Worm (Caenorhabditis elegans): ENCODE results near the gene F58A6.9.

F58A6.9 gene

DNA sequence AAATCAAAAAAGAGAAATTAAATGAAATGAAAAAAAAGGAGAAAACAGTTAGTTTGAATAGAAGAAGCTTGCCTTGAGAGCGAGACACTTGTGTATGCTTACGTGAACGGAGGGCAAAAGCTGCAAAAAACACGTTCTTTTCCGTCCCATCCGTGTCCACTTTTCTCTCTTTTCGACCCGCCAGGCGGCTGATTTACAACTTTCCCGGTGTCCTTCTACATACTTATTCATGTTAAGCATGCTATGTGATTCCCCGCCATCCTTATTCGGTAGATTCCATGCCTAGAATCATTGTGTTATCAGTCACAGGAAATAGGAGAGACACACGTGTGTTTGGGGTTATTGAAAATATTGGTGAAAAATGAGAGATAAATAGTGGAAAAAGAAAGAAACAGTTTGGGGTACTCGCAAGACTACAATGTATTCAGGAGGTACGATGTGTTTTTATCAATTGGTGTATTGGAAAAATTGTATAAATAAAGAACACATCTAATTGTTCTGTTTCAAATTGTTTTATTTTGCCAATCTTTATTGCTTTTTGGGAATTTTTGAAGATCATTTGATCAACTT, 16.6 kb downstream of the F58A6.9 start, which contains the start of gene nas-29:
nas-29 (minus strand) TSS at position 92 of the 570 bp plus-strand sequence.
- TF ChIP-seq ztf-11 (tag; optimal IDR thresholded peaks at IDR 0.05) (no peak), nhr-28 (tag; optimal IDR thresholded peaks at IDR 0.05) (no peak), sptf-1 (tag; optimal IDR thresholded peaks at IDR 0.05) (no peak), blmp-1 (tag; optimal IDR thresholded peaks at IDR 0.05) (no peak)

DNA sequence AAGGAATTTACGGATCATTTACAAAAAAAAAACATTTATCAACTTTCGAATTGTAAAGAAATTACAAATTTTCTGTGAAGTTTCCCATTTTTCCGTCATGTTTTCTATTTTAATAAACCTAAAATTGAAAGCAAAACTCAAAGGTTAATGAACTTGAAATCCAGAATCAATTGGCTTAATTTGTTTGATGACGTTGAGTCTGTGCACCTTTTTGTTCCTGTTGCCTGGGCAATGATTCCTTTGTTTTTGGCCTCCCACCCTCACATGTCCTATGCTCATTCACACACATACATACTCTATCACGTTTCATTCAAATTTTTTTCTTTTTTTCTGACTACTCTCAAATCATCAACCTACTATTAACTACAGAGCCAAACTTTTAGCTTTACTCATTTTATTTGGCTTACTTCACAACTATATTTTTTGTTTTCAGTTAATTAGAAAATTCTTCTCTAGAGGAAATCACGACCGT, 22.3 kb downstream of the F58A6.9 start, which contains the start of gene F58A6.2:
F58A6.2 (plus strand) TSS at position 422 of the 472 bp plus-strand sequence.
- TF ChIP-seq nhr-76 (tag; optimal IDR thresholded peaks at IDR 0.05) (no peak), elt-1 (tag; optimal IDR thresholded peaks at IDR 0.05; ENCODE audit: borderline replicate concordance, insufficient read depth) (no peak), mls-2 (tag; optimal IDR thresholded peaks at IDR 0.05) (no peak), ces-1 (GFP tag; optimal IDR thresholded peaks at IDR 0.05) (no peak)

DNA sequence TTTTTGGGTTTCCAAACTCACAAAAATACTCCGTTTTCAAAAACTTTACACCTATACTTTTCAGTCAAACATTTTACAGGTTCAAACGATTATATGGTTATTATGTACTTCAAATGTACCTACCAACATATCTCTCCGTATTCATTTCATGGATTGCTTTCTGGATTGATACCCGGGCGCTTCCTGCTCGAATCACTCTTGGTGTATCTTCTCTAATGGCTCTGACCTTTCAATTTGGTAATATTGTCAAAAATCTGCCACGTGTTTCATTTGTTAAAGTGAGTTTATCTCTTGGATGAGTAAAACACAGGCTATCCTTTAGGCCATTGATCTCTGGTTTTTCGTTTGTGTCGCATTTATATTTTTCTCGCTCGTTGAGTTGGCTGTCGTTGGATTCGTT, 26.9 kb downstream of the F58A6.9 start:
- TF ChIP-seq mep-1 (tag; optimal IDR thresholded peaks at IDR 0.05) (no peak), M03D4.4 (tag; optimal IDR thresholded peaks at IDR 0.05) (no peak), unc-120 (tag; optimal IDR thresholded peaks at IDR 0.05; ENCODE audit: poor library complexity, severe bottlenecking) (no peak), nhr-2 (tag; optimal IDR thresholded peaks at IDR 0.05) (no peak), bed-3 (GFP tag; optimal IDR thresholded peaks at IDR 0.05) (no peak), nhr-237 (tag; optimal IDR thresholded peaks at IDR 0.05) (no peak), snpc-4 (tag; optimal IDR thresholded peaks at IDR 0.05) (no peak), ces-1 (GFP tag; optimal IDR thresholded peaks at IDR 0.05) (no peak), ham-2 (GFP tag; optimal IDR thresholded peaks at IDR 0.05) (no peak), cnd-1 (tag; optimal IDR thresholded peaks at IDR 0.05) (no peak), mls-2 (tag; optimal IDR thresholded peaks at IDR 0.05) (no peak), tbx-8 (GFP tag; optimal IDR thresholded peaks at IDR 0.05) (no peak), ceh-39 (tag; optimal IDR thresholded peaks at IDR 0.05) (no peak)

DNA sequence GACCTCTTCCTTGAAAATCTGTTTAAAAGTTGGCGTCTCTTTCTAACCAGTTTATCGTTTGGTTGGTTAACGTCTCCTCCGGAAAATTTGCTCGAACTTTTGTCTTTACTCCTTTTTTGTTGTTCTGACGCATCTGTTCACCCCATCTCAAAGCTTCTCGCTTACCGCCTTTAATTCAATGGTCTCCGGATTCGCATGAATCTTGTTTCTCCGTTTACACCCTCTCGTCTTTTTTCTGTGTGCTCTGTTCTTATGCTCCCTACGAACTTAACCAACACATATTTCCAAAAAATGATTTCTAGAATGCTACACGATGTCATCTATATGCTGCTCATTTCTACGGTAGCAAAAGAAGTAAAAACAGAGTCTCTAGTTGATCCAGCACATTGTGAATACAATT, 28.6 kb downstream of the F58A6.9 start, which contains the start of gene lgc-56:
lgc-56 (plus strand) TSS at position 301 of the 400 bp plus-strand sequence.
- TF ChIP-seq nhr-28 (tag; optimal IDR thresholded peaks at IDR 0.05) (no peak), lin-13 (tag; optimal IDR thresholded peaks at IDR 0.05) (no peak), ham-2 (GFP tag; optimal IDR thresholded peaks at IDR 0.05) (no peak), blmp-1 (tag; optimal IDR thresholded peaks at IDR 0.05) (no peak), unc-39 (tag; optimal IDR thresholded peaks at IDR 0.05) (no peak), drap-1 (GFP tag; optimal IDR thresholded peaks at IDR 0.05) (no peak), ceh-39 (tag; optimal IDR thresholded peaks at IDR 0.05) (no peak), nhr-76 (tag; optimal IDR thresholded peaks at IDR 0.05) (no peak), sptf-1 (tag; optimal IDR thresholded peaks at IDR 0.05) (no peak), flh-1 (GFP tag; optimal IDR thresholded peaks at IDR 0.05) (no peak), lsy-2 (tag; optimal IDR thresholded peaks at IDR 0.05) (no peak), unc-62 (GFP tag; optimal IDR thresholded peaks at IDR 0.05) (no peak)

DNA sequence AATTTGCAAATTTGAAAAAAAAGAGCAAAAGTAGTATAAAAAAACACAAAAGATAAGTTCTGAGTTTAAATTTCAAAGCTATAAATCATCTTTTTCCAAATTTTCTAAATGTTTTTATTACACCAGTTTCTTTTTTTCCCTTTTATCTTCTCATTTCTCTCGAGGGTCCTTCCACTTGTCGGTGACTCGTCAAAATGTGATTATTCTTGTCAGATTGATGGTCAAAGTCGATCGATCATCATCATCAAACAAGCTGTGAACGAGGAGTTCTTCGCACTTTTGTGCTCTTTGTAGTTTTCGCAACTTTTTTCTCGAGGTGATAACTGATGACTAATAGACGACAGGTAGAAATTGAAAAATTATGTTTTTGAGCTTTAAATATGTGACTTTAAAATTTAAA, 38.1 kb downstream of the F58A6.9 start:
- TF ChIP-seq ceh-43 (GFP tag; optimal IDR thresholded peaks at IDR 0.05) (no peak), unc-62 (GFP tag; optimal IDR thresholded peaks at IDR 0.05) (peak; percentile 86)

DNA sequence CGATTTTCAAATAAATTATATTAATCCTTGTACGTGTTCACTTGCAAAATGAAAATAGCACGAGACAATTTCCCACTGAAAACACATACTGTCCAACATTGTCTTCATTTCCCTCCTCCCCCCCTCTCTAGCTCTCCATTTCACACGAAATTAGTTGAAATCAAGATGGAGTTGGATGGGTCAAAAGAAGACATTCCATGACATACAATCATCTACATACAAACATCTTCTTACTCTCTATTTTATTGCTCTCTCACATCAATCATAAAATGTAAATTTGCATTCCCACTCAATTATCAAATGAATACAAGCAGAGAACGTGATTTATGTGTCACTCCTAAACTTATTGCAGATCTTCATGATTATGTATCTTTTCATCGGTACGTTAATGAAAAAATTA, 42.9 kb downstream of the F58A6.9 start, which contains the start of gene srsy-1:
srsy-1 (plus strand) TSS at position 301 of the 400 bp plus-strand sequence.
- no peak for TF ChIP-seq sem-2 (GFP tag; optimal IDR thresholded peaks at IDR 0.05)
- no peak for TF ChIP-seq mls-2 (tag; optimal IDR thresholded peaks at IDR 0.05)
- TF ChIP-seq cnd-1 (tag; optimal IDR thresholded peaks at IDR 0.05), result no peak
- no peak for TF ChIP-seq unc-62 (GFP tag; optimal IDR thresholded peaks at IDR 0.05)
- no peak for TF ChIP-seq pha-4 (tag; optimal IDR thresholded peaks at IDR 0.05)
- no peak for TF ChIP-seq mep-1 (tag; optimal IDR thresholded peaks at IDR 0.05)
- no peak for TF ChIP-seq sptf-1 (tag; optimal IDR thresholded peaks at IDR 0.05)
- TF ChIP-seq blmp-1 (tag; optimal IDR thresholded peaks at IDR 0.05), result no peak
- no peak for TF ChIP-seq snpc-4 (tag; optimal IDR thresholded peaks at IDR 0.05)
- TF ChIP-seq lin-13 (tag; optimal IDR thresholded peaks at IDR 0.05), result no peak
- no peak for TF ChIP-seq ceh-43 (GFP tag; optimal IDR thresholded peaks at IDR 0.05)
- no peak for TF ChIP-seq lsy-2 (tag; optimal IDR thresholded peaks at IDR 0.05)
- TF ChIP-seq hlh-1 (tag; optimal IDR thresholded peaks at IDR 0.05), result no peak
- no peak for TF ChIP-seq elt-1 (tag; optimal IDR thresholded peaks at IDR 0.05; ENCODE audit: borderline replicate concordance, insufficient read depth)
- no peak for TF ChIP-seq bed-3 (GFP tag; optimal IDR thresholded peaks at IDR 0.05)
- TF ChIP-seq unc-39 (tag; optimal IDR thresholded peaks at IDR 0.05), result no peak
- no peak for TF ChIP-seq lin-32 (GFP tag; optimal IDR thresholded peaks at IDR 0.05)
- no peak for TF ChIP-seq ces-1 (GFP tag; optimal IDR thresholded peaks at IDR 0.05)
